Fruit fly (Drosophila melanogaster) Kc167 (cell line): ENCODE data around the gene RpS27.

Source experiments
- Sin3A ChIP-seq: fragments of >200 bp; optimal IDR thresholded peaks from 2 replicates; lab custom pipeline; 2018; ENCODE audit warnings: missing external identifiers
- insv ChIP-seq: fragments of >200 bp; optimal IDR thresholded peaks from 3 replicates; lab custom pipeline; 2018; ENCODE audit warnings: missing external identifiers
- psq ChIP-seq: fragments of >200 bp; optimal IDR thresholded peaks from 2 replicates; lab custom pipeline; 2017; ENCODE audit warnings: missing external identifiers

DNA sequence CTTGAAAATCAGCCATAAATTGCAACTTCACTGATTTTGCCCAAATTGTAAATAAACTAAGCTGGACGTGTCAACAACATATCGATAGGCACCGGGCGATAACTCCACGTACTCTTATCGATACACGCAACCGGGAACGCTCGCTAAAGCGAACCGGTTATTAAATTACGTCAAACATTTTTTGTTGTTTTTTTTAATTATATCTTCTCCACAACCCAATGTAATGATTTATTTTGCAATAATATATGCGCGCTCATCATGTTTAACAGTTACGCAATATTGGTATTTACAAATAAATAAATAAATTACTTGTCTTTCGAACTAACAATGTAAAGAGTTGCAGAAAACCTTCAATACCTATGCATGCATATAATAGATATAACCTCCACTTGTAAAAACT is 32.2 kb downstream of the RpS27 start, which contains the start of gene Saysd1:
- TF ChIP-seq insv (lab: Kevin White, UChicago): no peak
- TF ChIP-seq psq (lab: Kevin White, UChicago): no peak
- TF ChIP-seq Sin3A (lab: Kevin White, UChicago): no peak
